Worm (Caenorhabditis elegans): ENCODE data around the gene B0280.17.

DNA sequence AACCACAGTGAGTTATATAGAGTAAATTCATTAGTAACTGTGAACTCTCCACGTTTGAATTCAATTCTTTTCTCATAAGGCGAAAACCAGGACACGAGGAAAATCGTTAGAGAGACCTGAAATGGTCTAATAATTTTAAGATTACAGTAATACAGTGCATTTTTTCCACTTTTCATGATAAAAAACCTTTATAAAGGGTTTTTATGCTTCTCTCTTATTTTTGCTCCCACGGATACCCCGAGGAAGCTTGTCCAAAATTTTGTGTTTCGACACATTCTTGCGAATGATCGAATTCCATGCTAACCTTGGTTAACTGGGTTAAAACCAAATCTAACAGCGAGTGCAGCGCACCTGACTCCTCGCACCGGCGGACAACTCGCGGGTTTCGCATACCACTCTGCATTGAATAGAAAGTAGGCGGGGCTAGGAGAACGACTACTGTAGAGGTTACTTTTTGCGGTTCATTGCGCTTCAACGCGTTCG is 4.4 kb upstream of the B0280.17 start:
- TF ChIP-seq mep-1 (tag; optimal IDR thresholded peaks at IDR 0.05) (no peak), mdl-1 (tag; optimal IDR thresholded peaks at IDR 0.05) (no peak), ceh-28 (tag; optimal IDR thresholded peaks at IDR 0.05) (no peak), nhr-25 (tag; optimal IDR thresholded peaks at IDR 0.05; ENCODE audit: borderline replicate concordance, insufficient read depth) (no peak), ZK546.5 (tag; optimal IDR thresholded peaks at IDR 0.05) (no peak), lin-39 (tag; optimal IDR thresholded peaks at IDR 0.05) (no peak), ces-1 (GFP tag; optimal IDR thresholded peaks at IDR 0.05) (no peak), nhr-10 (tag; optimal IDR thresholded peaks at IDR 0.05) (no peak), arid-1 (GFP tag; conservative IDR thresholded peaks at IDR 0.05) (peak; percentile 53), unc-130 (GFP tag; optimal IDR thresholded peaks at IDR 0.05) (peak; percentile 35), ceh-62 (tag; optimal IDR thresholded peaks at IDR 0.05) (no peak), aha-1 (tag) (peak; percentile 79), pha-4 (GFP tag; IDR thresholded peaks at IDR 0.05) (no peak), pha-4 (tag; optimal IDR thresholded peaks at IDR 0.05) (no peak)
